Fruit fly (Drosophila melanogaster) whole organism, embryonic: ENCODE measurements around the gene Act79B.

Experiments used
- Awh ChIP-seq: fragments of 200-800 bp; sonication (Bioruptor generic); IDR thresholded peaks from 2 replicates; pipeline ENCODE4, ENCODE4 v1.3.6; 2022; ENCODE audit warnings: missing biosample characterization, missing genetic modification characterization
- CG11695 ChIP-seq: fragments of 200-800 bp; sonication (Bioruptor generic); IDR thresholded peaks from 3 replicates; pipeline ENCODE4 v1.3.6; 2022; ENCODE audit warnings: missing biosample characterization, missing genetic modification characterization
- CG12071 ChIP-seq: fragments of 200-800 bp; sonication (Bioruptor generic); optimal IDR thresholded peaks from 3 replicates; lab custom pipeline; 2018; ENCODE audit warnings: missing biosample characterization, mild to moderate bottlenecking, missing genetic modification characterization
- CG13424 ChIP-seq: fragments of 200-800 bp; sonication (Bioruptor generic); optimal IDR thresholded peaks from 2 replicates; lab custom pipeline; 2019; ENCODE audit warnings: missing biosample characterization, mild to moderate bottlenecking, missing genetic modification characterization, moderate library complexity
- CG14860 ChIP-seq: fragments of 200-800 bp; sonication (Bioruptor generic); IDR thresholded peaks from 3 replicates; pipeline ENCODE4 v1.3.6; 2022; ENCODE audit warnings: missing biosample characterization, missing genetic modification characterization; ENCODE audit not compliant: partially characterized antibody
- CG1603 ChIP-seq: fragments of 200-800 bp; sonication (Bioruptor generic); optimal IDR thresholded peaks from 2 replicates; lab custom pipeline; 2019; ENCODE audit warnings: missing biosample characterization, mild to moderate bottlenecking, missing genetic modification characterization, moderate library complexity
- CG18476 ChIP-seq: fragments of 200-800 bp; sonication (Bioruptor generic); optimal IDR thresholded peaks from 2 replicates; lab custom pipeline; 2016; ENCODE audit warnings: missing biosample characterization, mild to moderate bottlenecking, missing genetic modification characterization
- CG30020 ChIP-seq: fragments of 200-800 bp; optimal IDR thresholded peaks from 2 replicates; lab custom pipeline; 2019; ENCODE audit warnings: missing biosample characterization, mild to moderate bottlenecking, missing genetic modification characterization, moderate library complexity
- CG31441 ChIP-seq: fragments of 200-800 bp; sonication (Bioruptor generic); IDR thresholded peaks from 2 replicates; pipeline ENCODE4 v1.3.6; 2022; ENCODE audit warnings: missing biosample characterization, missing genetic modification characterization
- CG3407 ChIP-seq: fragments of 200-800 bp; sonication (Bioruptor generic); optimal IDR thresholded peaks from 2 replicates; lab custom pipeline; 2018; ENCODE audit warnings: missing biosample characterization, mild to moderate bottlenecking, missing genetic modification characterization
- CG34224 ChIP-seq: fragments of 200-800 bp; sonication (Bioruptor generic); IDR thresholded peaks from 3 replicates; pipeline ENCODE4 v1.3.6; 2022; ENCODE audit warnings: missing biosample characterization, missing genetic modification characterization; ENCODE audit not compliant: partially characterized antibody
- CG34422 ChIP-seq: fragments of 200-800 bp; sonication (Bioruptor generic); IDR thresholded peaks from 3 replicates; pipeline ENCODE4 v1.3.6; 2022; ENCODE audit warnings: missing biosample characterization, missing genetic modification characterization
- CG3847 ChIP-seq: fragments of 200-800 bp; sonication (Bioruptor generic); IDR thresholded peaks from 2 replicates; pipeline ENCODE4 v1.3.6; 2022; ENCODE audit warnings: missing biosample characterization, missing genetic modification characterization
- CG4360 ChIP-seq: fragments of 200-800 bp; sonication (Bioruptor generic); IDR thresholded peaks from 2 replicates; pipeline ENCODE4 v1.3.6; 2022; ENCODE audit warnings: missing biosample characterization, missing genetic modification characterization
- CG4820 ChIP-seq: fragments of 200-800 bp; sonication (Bioruptor generic); optimal IDR thresholded peaks from 3 replicates; lab custom pipeline; 2016; ENCODE audit warnings: missing biosample characterization, missing genetic modification characterization
- CG6654 ChIP-seq: fragments of 200-800 bp; sonication (Bioruptor generic); optimal IDR thresholded peaks from 2 replicates; lab custom pipeline; 2017; ENCODE audit warnings: missing biosample characterization, mild to moderate bottlenecking, missing genetic modification characterization
- CG6765 ChIP-seq: fragments of 200-800 bp; sonication (Bioruptor generic); optimal IDR thresholded peaks from 3 replicates; lab custom pipeline; 2017; ENCODE audit warnings: missing biosample characterization, mild to moderate bottlenecking, missing genetic modification characterization
- CG7928 ChIP-seq: fragments of 200-800 bp; sonication (Bioruptor generic); optimal IDR thresholded peaks from 2 replicates; lab custom pipeline; 2017; ENCODE audit warnings: missing biosample characterization, mild to moderate bottlenecking, missing genetic modification characterization
- CG9215 ChIP-seq: fragments of 200-800 bp; sonication (Bioruptor generic); IDR thresholded peaks from 2 replicates; pipeline ENCODE4 v1.3.6; 2022; ENCODE audit warnings: missing biosample characterization, missing genetic modification characterization
- CG9932 ChIP-seq: fragments of 200-800 bp; sonication (Bioruptor generic); IDR thresholded peaks from 2 replicates; pipeline ENCODE4 v1.3.6; 2022; ENCODE audit warnings: missing biosample characterization, missing genetic modification characterization
- Deaf1 ChIP-seq: fragments of 200-800 bp; optimal IDR thresholded peaks from 3 replicates; lab custom pipeline; 2019; ENCODE audit warnings: missing biosample characterization, mild to moderate bottlenecking, missing genetic modification characterization, moderate library complexity
- Fer2 ChIP-seq: fragments of 200-800 bp; sonication (Bioruptor generic); optimal IDR thresholded peaks from 2 replicates; lab custom pipeline; 2018; ENCODE audit warnings: missing biosample characterization, mild to moderate bottlenecking, missing genetic modification characterization, moderate library complexity
- GATAe ChIP-seq: fragments of 200-800 bp; sonication (Bioruptor generic); conservative IDR thresholded peaks from 2 replicates; pipeline ENCODE4 v1.3.6; 2022; ENCODE audit warnings: missing biosample characterization, missing genetic modification characterization
- Hand ChIP-seq: fragments of 200-800 bp; sonication (Bioruptor generic); optimal IDR thresholded peaks from 2 replicates; lab custom pipeline; 2017; ENCODE audit warnings: mild to moderate bottlenecking, missing biosample characterization, missing genetic modification reagents, missing genetic modification characterization
- Hmx ChIP-seq: fragments of 200-800 bp; sonication (Bioruptor generic); optimal IDR thresholded peaks from 2 replicates; lab custom pipeline; 2016; ENCODE audit warnings: missing biosample characterization, missing genetic modification characterization
- Hr39 ChIP-seq: fragments of >200 bp; optimal IDR thresholded peaks from 2 replicates; lab custom pipeline; 2017
- Hr51 ChIP-seq, 2 experiments: fragments of 200-800 bp; sonication (Bioruptor generic); optimal IDR thresholded peaks; 2 replicates in 1 of 2; 3 replicates in 1 of 2; lab custom pipeline; 2016 to 2018; ENCODE audit warnings: missing biosample characterization in 2 of 2, missing genetic modification characterization in 2 of 2, mild to moderate bottlenecking in 1 of 2, moderate library complexity in 1 of 2
- Scr ChIP-seq: fragments of 200-800 bp; sonication (Bioruptor generic); IDR thresholded peaks from 2 replicates; pipeline ENCODE4 v1.3.6; 2022; ENCODE audit warnings: missing biosample characterization, missing genetic modification characterization; ENCODE audit not compliant: partially characterized antibody
- Sry-δ ChIP-seq: fragments of 200-800 bp; sonication (Bioruptor generic); optimal IDR thresholded peaks from 2 replicates; lab custom pipeline; 2016; ENCODE audit warnings: missing biosample characterization, missing genetic modification characterization
- ap ChIP-seq: fragments of 200-800 bp; sonication (Bioruptor generic); IDR thresholded peaks from 2 replicates; pipeline ENCODE4 v1.3.6; 2022; ENCODE audit warnings: missing biosample characterization, missing genetic modification characterization
- cato ChIP-seq: fragments of 200-800 bp; sonication (Bioruptor generic); optimal IDR thresholded peaks from 2 replicates; lab custom pipeline; 2016; ENCODE audit warnings: missing biosample characterization, missing genetic modification characterization, borderline replicate concordance
- da ChIP-seq: fragments of 200-800 bp; sonication (Bioruptor generic); optimal IDR thresholded peaks from 2 replicates; lab custom pipeline; 2016; ENCODE audit warnings: missing biosample characterization, missing genetic modification characterization
- danr ChIP-seq: fragments of 200-800 bp; sonication (Bioruptor generic); IDR thresholded peaks from 2 replicates; pipeline ENCODE4 v1.3.6; 2022; ENCODE audit warnings: missing biosample characterization, missing genetic modification characterization
- dati ChIP-seq: fragments of 200-800 bp; sonication (Bioruptor generic); IDR thresholded peaks from 2 replicates; pipeline ENCODE4 v1.3.6; 2022; ENCODE audit warnings: missing biosample characterization, missing genetic modification characterization
- dimm ChIP-seq: fragments of 200-800 bp; sonication (Bioruptor generic); IDR thresholded peaks from 2 replicates; pipeline ENCODE4 v1.3.6; 2022; ENCODE audit warnings: missing biosample characterization, missing genetic modification characterization
- disco-r ChIP-seq: fragments of 200-800 bp; sonication (Bioruptor generic); optimal IDR thresholded peaks from 2 replicates; lab custom pipeline; 2016; ENCODE audit warnings: missing biosample characterization, missing genetic modification characterization
- fu2 ChIP-seq: fragments of 200-800 bp; sonication (Bioruptor generic); optimal IDR thresholded peaks from 2 replicates; lab custom pipeline; 2016; ENCODE audit warnings: missing biosample characterization, missing genetic modification characterization
- gce ChIP-seq: fragments of 200-800 bp; sonication (Bioruptor generic); IDR thresholded peaks from 3 replicates; pipeline ENCODE4 v1.3.6; 2022; ENCODE audit warnings: missing biosample characterization, missing genetic modification characterization
- her ChIP-seq: fragments of 200-800 bp; sonication (Bioruptor generic); optimal IDR thresholded peaks from 2 replicates; lab custom pipeline; 2016; ENCODE audit warnings: missing biosample characterization, missing genetic modification characterization
- mam ChIP-seq: fragments of 200-800 bp; sonication (Bioruptor generic); optimal IDR thresholded peaks from 3 replicates; lab custom pipeline; 2016; ENCODE audit warnings: missing biosample characterization, missing genetic modification characterization
- nerfin-2 ChIP-seq: fragments of 200-800 bp; sonication (Bioruptor generic); IDR thresholded peaks from 2 replicates; pipeline ENCODE4 v1.3.6; 2022; ENCODE audit warnings: missing biosample characterization, missing genetic modification characterization; ENCODE audit not compliant: partially characterized antibody
- repo ChIP-seq: fragments of 200-800 bp; sonication (Bioruptor generic); optimal IDR thresholded peaks from 2 replicates; lab custom pipeline; 2016; ENCODE audit warnings: missing biosample characterization, missing genetic modification characterization
- slp2 ChIP-seq: fragments of 200-800 bp; sonication (Bioruptor generic); optimal IDR thresholded peaks from 2 replicates; lab custom pipeline; 2016; ENCODE audit warnings: missing biosample characterization, missing genetic modification characterization
- stc ChIP-seq: fragments of 200-800 bp; sonication (Bioruptor generic); IDR thresholded peaks from 2 replicates; pipeline ENCODE4 v1.3.6; 2022; ENCODE audit warnings: missing biosample characterization, missing genetic modification characterization
- sug ChIP-seq: fragments of 200-800 bp; optimal IDR thresholded peaks from 2 replicates; lab custom pipeline; 2019; ENCODE audit warnings: missing biosample characterization, mild to moderate bottlenecking, missing genetic modification characterization, moderate library complexity
- tin ChIP-seq: fragments of 200-800 bp; sonication (Bioruptor generic); optimal IDR thresholded peaks from 3 replicates; lab custom pipeline; 2016; ENCODE audit warnings: missing biosample characterization, missing genetic modification characterization
- vfl ChIP-seq: fragments of 200-800 bp; sonication (Bioruptor generic); optimal IDR thresholded peaks from 2 replicates; lab custom pipeline; 2016; ENCODE audit warnings: missing biosample characterization, missing genetic modification characterization
- vnd ChIP-seq: fragments of 200-800 bp; sonication (Bioruptor generic); IDR thresholded peaks from 3 replicates; pipeline ENCODE4 v1.3.6; 2022; ENCODE audit warnings: missing biosample characterization, missing genetic modification characterization; ENCODE audit not compliant: partially characterized antibody
- vvl ChIP-seq: fragments of 200-800 bp; sonication (Bioruptor generic); IDR thresholded peaks from 2 replicates; pipeline ENCODE4 v1.3.6; 2022; ENCODE audit warnings: missing biosample characterization, missing genetic modification characterization

Gene Act79B

dm6 chr3L:21954474-21955321 is 30.3 kb upstream of the Act79B start, which contains the start of gene CG7458 (continued):
- TF ChIP-seq Fer2 (tag; lab: Kevin White, UChicago) (no peak), Sry-δ (GFP tag; lab: Kevin White, UChicago) (peak; percentile 21), tin (peak; percentile 7), CG3407 (GFP tag; lab: Kevin White, UChicago) (no peak), CG13424 (tag; lab: Kevin White, UChicago) (peak; percentile 48), CG9215 (peak; percentile 45; the same call in 1 of the 2 replicates), CG11695 (GFP tag; lab: Robert Waterston, UW) (peak; percentile 34; the same call in 1 of the 3 replicates), CG1603 (tag; lab: Kevin White, UChicago) (no peak), disco-r (GFP tag; lab: Kevin White, UChicago) (no peak), CG14860 (no peak), nerfin-2 (GFP tag; lab: Robert Waterston, UW) (0 out of 2 replicates have a peak, but pooled peaks have one; percentile 38), mam (GFP tag; lab: Kevin White, UChicago) (peak; percentile 40), CG12071 (peak; percentile 8), gce (GFP tag; lab: Robert Waterston, UW) (peak; percentile 36; the same call in 1 of the 3 replicates), CG31441 (GFP tag; lab: Robert Waterston, UW) (peak; percentile 68; the same call in 1 of the 2 replicates), Awh (GFP tag; lab: Robert Waterston, UW) (no peak), dimm (no peak), fu2 (GFP tag; lab: Kevin White, UChicago) (peak; percentile 31), Hand (GFP tag; lab: Kevin White, UChicago) (peak; percentile 9), vnd (0 out of 3 replicates have a peak, but pooled peaks have one; percentile 18), CG6765 (no peak), sug (tag; lab: Kevin White, UChicago) (peak; percentile 68), CG7928 (no peak), repo (GFP tag; lab: Kevin White, UChicago) (no peak), CG18476 (GFP tag; lab: Kevin White, UChicago) (peak; percentile 63), CG4820 (GFP tag; lab: Kevin White, UChicago) (peak; percentile 53), CG34422 (GFP tag; lab: Robert Waterston, UW) (peak; percentile 32; the same call in 1 of the 3 replicates), slp2 (peak; percentile 49), Hr51 (GFP tag; optimal IDR thresholded peaks at IDR 0.05; lab: Kevin White, UChicago) (peak; percentile 13 to 67), ap (GFP tag; lab: Robert Waterston, UW) (no peak), Scr (GFP tag; lab: Robert Waterston, UW) (no peak), CG34224 (GFP tag; lab: Robert Waterston, UW) (no peak; the same call in 2 of the 3 replicates), CG9932 (GFP tag; lab: Robert Waterston, UW) (0 out of 2 replicates have a peak, but pooled peaks have one; percentile 29), Hr39 (lab: Kevin White, UChicago) (no peak), her (GFP tag; lab: Kevin White, UChicago) (no peak), CG3847 (GFP tag; lab: Robert Waterston, UW) (no peak; the same call in 1 of the 2 replicates), stc (GFP tag; lab: Robert Waterston, UW) (no peak), CG30020 (tag; lab: Kevin White, UChicago) (no peak), Deaf1 (peak; percentile 52), Hmx (GFP tag; lab: Kevin White, UChicago) (peak; percentile 55), cato (GFP tag; lab: Kevin White, UChicago) (no peak), da (no peak), vvl (peak; percentile 56; the same call in 1 of the 2 replicates), vfl (no peak), GATAe (GFP tag; lab: Robert Waterston, UW) (no peak), CG6654 (GFP tag; lab: Kevin White, UChicago) (peak; percentile 21), CG4360 (GFP tag; lab: Robert Waterston, UW) (no peak), danr (GFP tag; lab: Robert Waterston, UW) (no peak), dati (GFP tag; lab: Robert Waterston, UW) (no peak)
